Fruit fly (Drosophila melanogaster): Measurements from ENCODE around the gene Nufip.

The Nufip gene

dm6 chr3L:18768788-18769707 is 20.9 kb upstream of the Nufip start (continued):
- TF ChIP-seq CG2678 (tag; optimal IDR thresholded peaks at IDR 0.05) = peak; percentile 89
- no peak for TF ChIP-seq D (optimal IDR thresholded peaks at IDR 0.05)
- TF ChIP-seq D (GFP tag; optimal IDR thresholded peaks at IDR 0.05) = peak; percentile 5
- peak; percentile 51; the same call in 1 of the 3 replicates for TF ChIP-seq otp (GFP tag; IDR thresholded peaks at IDR 0.05)
- TF ChIP-seq CG2120 (GFP tag; optimal IDR thresholded peaks at IDR 0.05) = peak; percentile 66
- TF ChIP-seq CG10209 (GFP tag; optimal IDR thresholded peaks at IDR 0.05) = peak; percentile 78
- TF ChIP-seq esg (GFP tag; conservative IDR thresholded peaks at IDR 0.05) = peak; percentile 62
- peak; percentile 67 for TF ChIP-seq ATbp (GFP tag; optimal IDR thresholded peaks at IDR 0.05)
- TF ChIP-seq slou (GFP tag; optimal IDR thresholded peaks at IDR 0.05) = peak; percentile 30
- TF ChIP-seq lab (GFP tag; optimal IDR thresholded peaks at IDR 0.05) = peak; percentile 67
- TF ChIP-seq HLH4C (GFP tag; IDR thresholded peaks at IDR 0.05; ENCODE audit: partially characterized antibody) = no peak
- peak in 1 of 2 experiments; percentile 48 for TF ChIP-seq Hr78 (GFP tag; optimal IDR thresholded peaks at IDR 0.05)
- peak; percentile 42 for TF ChIP-seq CHES-1-like (GFP tag; optimal IDR thresholded peaks at IDR 0.05)
- peak; percentile 47 for TF ChIP-seq chn (GFP tag; optimal IDR thresholded peaks at IDR 0.05)
- TF ChIP-seq CG10979 (tag; optimal IDR thresholded peaks at IDR 0.05) = peak; percentile 41
- TF ChIP-seq CG11085 (GFP tag; IDR thresholded peaks at IDR 0.05) = no peak
- TF ChIP-seq CG4282 (GFP tag; optimal IDR thresholded peaks at IDR 0.05) = no peak
- TF ChIP-seq CG4617 (GFP tag; optimal IDR thresholded peaks at IDR 0.05; ENCODE audit: borderline replicate concordance) = no peak
- peak; percentile 82 for TF ChIP-seq Aef1 (GFP tag; IDR thresholded peaks at IDR 0.05)
- TF ChIP-seq Chrac-16 (GFP tag; optimal IDR thresholded peaks at IDR 0.05) = no peak
- no peak for TF ChIP-seq Dip2 (GFP tag; IDR thresholded peaks at IDR 0.05)
- TF ChIP-seq CG12744 (GFP tag; optimal IDR thresholded peaks at IDR 0.05) = no peak
- TF ChIP-seq CG18011 (GFP tag; optimal IDR thresholded peaks at IDR 0.05) = peak; percentile 48
- TF ChIP-seq slp2 (GFP tag; optimal IDR thresholded peaks at IDR 0.05) = peak; percentile 19
- TF ChIP-seq fd96Cb (tag; optimal IDR thresholded peaks at IDR 0.05) = peak; percentile 72
- peak; percentile 89 for TF ChIP-seq sens (GFP tag)
- TF ChIP-seq CG13296 (GFP tag; optimal IDR thresholded peaks at IDR 0.05) = peak; percentile 81
- TF ChIP-seq CG9727 (GFP tag; optimal IDR thresholded peaks at IDR 0.05) = peak; percentile 45
- peak; percentile 15 for TF ChIP-seq Atf3 (GFP tag; optimal IDR thresholded peaks at IDR 0.05)
- TF ChIP-seq odd (GFP tag; optimal IDR thresholded peaks at IDR 0.05) = peak; percentile 73
- TF ChIP-seq wor (GFP tag; IDR thresholded peaks at IDR 0.05) = peak; percentile 73
- TF ChIP-seq Sox102F (GFP tag; optimal IDR thresholded peaks at IDR 0.05) = peak; percentile 86
- no peak for TF ChIP-seq fd102C (GFP tag; optimal IDR thresholded peaks at IDR 0.05)
- TF ChIP-seq CrebB (tag; optimal IDR thresholded peaks at IDR 0.05) = no peak
- peak in 1 of 2 experiments; percentile 88 for TF ChIP-seq eve (GFP tag; optimal IDR thresholded peaks at IDR 0.05)
- TF ChIP-seq CG10267 (tag; optimal IDR thresholded peaks at IDR 0.05) = peak; percentile 42
- peak; percentile 49 for TF ChIP-seq CG4820 (GFP tag; optimal IDR thresholded peaks at IDR 0.05)
- no peak for TF ChIP-seq CG12299 (tag; optimal IDR thresholded peaks at IDR 0.05)
- peak; percentile 82 for TF ChIP-seq CG6689 (GFP tag; IDR thresholded peaks at IDR 0.05)
- TF ChIP-seq z (GFP tag; IDR thresholded peaks at IDR 0.05) = 0 out of 3 replicates have a peak, but pooled peaks have one; percentile 5
- TF ChIP-seq gsb-n (tag; optimal IDR thresholded peaks at IDR 0.05) = peak; percentile 1
- TF ChIP-seq prd (optimal IDR thresholded peaks at IDR 0.05) = no peak
- TF ChIP-seq prd (GFP tag; IDR thresholded peaks at IDR 0.05) = peak; percentile 68
- TF ChIP-seq run (tag; optimal IDR thresholded peaks at IDR 0.05) = peak; percentile 73
- peak; percentile 24 for TF ChIP-seq NC2α (GFP tag; optimal IDR thresholded peaks at IDR 0.05)
- no peak for TF ChIP-seq CG9215 (GFP tag; IDR thresholded peaks at IDR 0.05)
- TF ChIP-seq Nf-YC (tag; optimal IDR thresholded peaks at IDR 0.05) = peak; percentile 44
- peak; percentile 76 for TF ChIP-seq CG17385 (GFP tag; optimal IDR thresholded peaks at IDR 0.05)
- TF ChIP-seq CG8944 (GFP tag; optimal IDR thresholded peaks at IDR 0.05) = peak; percentile 11

Measured in whole organism, embryonic.